Fruit fly (Drosophila melanogaster): ENCODE results near the gene CG34376.

CG34376 gene

DNA sequence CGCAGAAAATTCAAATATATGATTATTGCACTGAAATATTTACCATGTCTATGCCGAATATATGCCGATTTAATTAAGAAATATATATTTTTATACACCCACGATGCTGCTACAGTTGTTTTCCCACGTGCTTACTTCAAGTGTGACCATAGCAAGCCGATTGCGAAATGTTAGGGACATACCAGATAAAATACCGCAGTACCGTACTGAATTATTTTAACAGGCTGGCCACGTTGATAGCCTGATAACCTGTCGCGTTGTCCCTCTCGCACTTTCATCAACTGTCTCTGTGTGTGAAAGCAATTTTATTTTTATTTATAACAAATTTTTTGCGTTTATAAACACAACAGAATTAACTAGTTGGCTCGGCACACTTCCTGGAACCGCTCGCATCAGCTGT lies 27.0 kb upstream of the CG34376 start, which contains the start of the genes Nop56 and mats:
Gene Nop56, minus strand, starts transcription at position 158 of the 400 bp plus-strand sequence.
Gene mats, plus strand, starts transcription at position 251 of the 400 bp plus-strand sequence.
- peak; percentile 67 for TF ChIP-seq bab1 (GFP tag; optimal IDR thresholded peaks at IDR 0.05)
- TF ChIP-seq cic (GFP tag; optimal IDR thresholded peaks at IDR 0.05) = peak; percentile 27
- peak; percentile 6 for TF ChIP-seq CG11617 (GFP tag; optimal IDR thresholded peaks at IDR 0.05)
- peak; percentile 100 for TF ChIP-seq Mnt (GFP tag; optimal IDR thresholded peaks at IDR 0.05)
- TF ChIP-seq toe (GFP tag; optimal IDR thresholded peaks at IDR 0.05) = no peak
- peak; percentile 45 for TF ChIP-seq CG7101 (tag; optimal IDR thresholded peaks at IDR 0.05)
- peak; percentile 88 for TF ChIP-seq kay (GFP tag; ENCODE audit: borderline replicate concordance)
- peak; percentile 19 for TF ChIP-seq CG14711 (tag; optimal IDR thresholded peaks at IDR 0.05)
- TF ChIP-seq cnc (optimal IDR thresholded peaks at IDR 0.05) = no peak
- TF ChIP-seq tj (GFP tag; optimal IDR thresholded peaks at IDR 0.05) = no peak
- TF ChIP-seq CG1620 (GFP tag; optimal IDR thresholded peaks at IDR 0.05) = no peak
- TF ChIP-seq pad (GFP tag; optimal IDR thresholded peaks at IDR 0.05) = peak; percentile 27
- TF ChIP-seq Crg-1 (GFP tag; optimal IDR thresholded peaks at IDR 0.05) = no peak

- TF ChIP-seq pad (GFP tag; optimal IDR thresholded peaks at IDR 0.05) (peak; percentile 2), CG7045 (GFP tag; optimal IDR thresholded peaks at IDR 0.05) (peak; percentile 6), CG14711 (tag; optimal IDR thresholded peaks at IDR 0.05) (peak; percentile 56), Crg-1 (GFP tag; optimal IDR thresholded peaks at IDR 0.05) (no peak), CG1620 (GFP tag; optimal IDR thresholded peaks at IDR 0.05) (no peak), toe (GFP tag; optimal IDR thresholded peaks at IDR 0.05) (no peak), bab1 (GFP tag; optimal IDR thresholded peaks at IDR 0.05) (peak; percentile 90), CG7101 (tag; optimal IDR thresholded peaks at IDR 0.05) (peak; percentile 69), CG33017 (tag; optimal IDR thresholded peaks at IDR 0.05) (peak; percentile 54), Hr96 (GFP tag; optimal IDR thresholded peaks at IDR 0.05) (peak; percentile 23)
Measured at dm6 chr3R:22421618-22422017, 26.3 kb upstream of the CG34376 start.

DNA sequence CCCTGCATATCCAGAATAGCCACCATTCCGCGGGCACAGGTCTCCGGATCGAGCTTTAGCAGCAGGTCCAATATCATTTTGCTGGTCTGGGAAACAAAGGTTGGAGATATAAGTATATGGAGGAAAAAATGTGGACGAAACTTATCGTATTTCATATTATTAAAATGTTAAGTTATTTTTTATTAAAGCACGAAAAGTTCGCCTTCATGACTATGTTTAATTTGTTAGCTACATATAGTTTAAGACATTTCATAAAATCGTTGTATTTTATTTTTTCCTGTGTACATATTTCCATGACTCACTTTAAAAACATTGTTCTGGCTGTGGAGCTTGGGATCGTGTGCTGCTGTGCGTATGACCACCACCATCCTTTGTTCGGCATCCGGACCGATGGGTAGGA lies 23.9 kb upstream of the CG34376 start:
- TF ChIP-seq Mnt (GFP tag; optimal IDR thresholded peaks at IDR 0.05) = no peak
- no peak for TF ChIP-seq Hr96 (GFP tag; optimal IDR thresholded peaks at IDR 0.05)
- TF ChIP-seq toe (GFP tag; optimal IDR thresholded peaks at IDR 0.05) = no peak
- TF ChIP-seq bab1 (GFP tag; optimal IDR thresholded peaks at IDR 0.05) = no peak
- no peak for TF ChIP-seq tj (GFP tag; optimal IDR thresholded peaks at IDR 0.05)
- TF ChIP-seq CG11617 (GFP tag; optimal IDR thresholded peaks at IDR 0.05) = no peak
- no peak for TF ChIP-seq CG12768 (GFP tag; optimal IDR thresholded peaks at IDR 0.05)
- TF ChIP-seq CG5204 (GFP tag; optimal IDR thresholded peaks at IDR 0.05) = no peak
- no peak for TF ChIP-seq CG33017 (tag; optimal IDR thresholded peaks at IDR 0.05)
- no peak for TF ChIP-seq Clk (GFP tag; optimal IDR thresholded peaks at IDR 0.05)
- no peak for TF ChIP-seq pad (GFP tag; optimal IDR thresholded peaks at IDR 0.05)
- TF ChIP-seq ovo (GFP tag; optimal IDR thresholded peaks at IDR 0.05) = no peak
- TF ChIP-seq kay (GFP tag; ENCODE audit: borderline replicate concordance) = no peak
- TF ChIP-seq CG14711 (tag; optimal IDR thresholded peaks at IDR 0.05) = no peak
- no peak for TF ChIP-seq cic (GFP tag; optimal IDR thresholded peaks at IDR 0.05)

DNA sequence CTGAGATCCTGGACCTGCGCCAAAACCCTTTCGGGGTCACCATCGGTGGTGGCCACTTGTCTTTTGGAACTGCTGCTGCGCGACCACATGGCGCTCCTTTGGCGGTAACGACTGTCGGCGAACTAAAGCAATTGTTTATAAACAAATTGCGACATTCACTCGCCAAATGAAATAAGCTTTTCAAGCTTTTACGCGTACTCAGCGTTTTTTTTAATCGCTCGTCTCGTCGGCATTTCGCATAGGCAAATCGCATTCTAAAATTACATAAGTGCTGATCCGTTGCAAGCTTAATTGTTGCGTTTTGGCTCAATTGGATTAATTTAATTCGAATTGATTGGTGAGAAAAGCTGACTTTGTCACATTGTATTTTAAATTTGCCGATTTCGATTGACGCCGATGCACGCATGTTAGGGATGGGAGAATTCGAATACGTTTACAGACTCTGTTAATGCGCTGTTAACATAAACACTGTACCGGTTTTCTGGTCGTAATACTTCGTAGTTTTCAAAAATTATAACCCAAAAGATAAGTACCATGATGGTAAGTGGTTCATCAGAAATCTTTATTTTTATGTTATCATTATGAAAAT lies 23.2 kb upstream of the CG34376 start, which contains the start of gene pinta:
Gene pinta, minus strand, starts transcription at position 328 of the 589 bp plus-strand sequence.
- TF ChIP-seq ovo (GFP tag; optimal IDR thresholded peaks at IDR 0.05) = no peak
- TF ChIP-seq cic (GFP tag; optimal IDR thresholded peaks at IDR 0.05) = peak; percentile 67
- peak; percentile 97 for TF ChIP-seq tj (GFP tag; optimal IDR thresholded peaks at IDR 0.05)
- no peak for TF ChIP-seq CG7101 (tag; optimal IDR thresholded peaks at IDR 0.05)
- peak; percentile 60 for TF ChIP-seq Mnt (GFP tag; optimal IDR thresholded peaks at IDR 0.05)
- TF ChIP-seq pad (GFP tag; optimal IDR thresholded peaks at IDR 0.05) = no peak
- TF ChIP-seq bab1 (GFP tag; optimal IDR thresholded peaks at IDR 0.05) = peak; percentile 8
- TF ChIP-seq CG1620 (GFP tag; optimal IDR thresholded peaks at IDR 0.05) = no peak

DNA sequence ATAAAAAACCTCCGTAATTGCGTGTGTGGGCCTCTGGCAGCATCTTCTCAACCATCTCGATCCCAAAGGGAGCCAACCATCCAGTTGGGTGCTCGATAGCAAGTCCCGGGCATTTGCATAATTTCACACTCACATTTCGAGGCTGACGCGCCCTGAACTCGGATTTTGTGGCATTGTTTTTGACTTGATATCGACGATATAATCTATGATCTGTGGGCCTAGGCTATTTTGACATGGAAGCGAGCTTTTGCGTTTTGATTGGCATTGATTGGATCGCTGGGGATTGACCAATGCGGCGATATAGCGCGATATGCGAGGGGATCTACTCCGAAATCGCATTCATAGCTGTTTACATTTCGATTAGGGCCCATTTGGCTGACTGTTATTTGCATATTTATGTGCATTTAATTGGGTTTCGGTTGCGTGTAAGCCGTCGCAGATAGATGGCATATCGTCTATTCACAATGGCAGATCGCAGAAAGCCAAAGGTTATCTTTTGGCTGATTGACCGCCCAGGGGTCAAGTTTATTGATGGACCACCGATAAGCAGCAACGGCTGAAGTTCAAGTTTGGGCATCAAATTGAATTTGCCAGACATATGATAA lies 15.6 kb upstream of the CG34376 start:
- TF ChIP-seq toe (GFP tag; optimal IDR thresholded peaks at IDR 0.05) = no peak
- TF ChIP-seq Hr96 (GFP tag; optimal IDR thresholded peaks at IDR 0.05) = no peak
- TF ChIP-seq kay (GFP tag; ENCODE audit: borderline replicate concordance) = no peak
- no peak for TF ChIP-seq CG5204 (GFP tag; optimal IDR thresholded peaks at IDR 0.05)
- TF ChIP-seq CG12768 (GFP tag; optimal IDR thresholded peaks at IDR 0.05) = no peak
- no peak for TF ChIP-seq tj (GFP tag; optimal IDR thresholded peaks at IDR 0.05)
- no peak for TF ChIP-seq pad (GFP tag; optimal IDR thresholded peaks at IDR 0.05)
- TF ChIP-seq Mnt (GFP tag; optimal IDR thresholded peaks at IDR 0.05) = no peak
- no peak for TF ChIP-seq CG7101 (tag; optimal IDR thresholded peaks at IDR 0.05)
- TF ChIP-seq Clk (GFP tag; optimal IDR thresholded peaks at IDR 0.05) = no peak

DNA sequence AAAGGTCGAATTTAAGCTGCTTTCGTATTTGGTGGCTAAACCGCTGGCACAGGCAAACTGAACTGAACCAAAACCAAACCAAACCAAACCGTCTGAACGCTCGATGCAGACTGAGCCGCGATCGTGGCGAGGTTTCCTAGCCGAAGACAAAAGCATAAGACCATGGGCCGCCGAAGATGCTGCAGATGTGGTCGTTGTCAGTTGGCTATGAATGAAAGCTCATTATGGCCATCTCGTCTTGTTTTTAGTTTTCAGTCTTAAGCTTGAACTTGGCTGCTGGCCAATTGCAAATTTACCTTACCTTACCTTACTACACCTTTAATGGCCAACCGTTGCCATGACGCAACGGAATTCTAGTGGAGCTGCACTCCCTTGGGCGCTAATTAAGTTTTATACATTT lies 11.8 kb upstream of the CG34376 start, which contains the start of gene CG13847:
Gene CG13847, minus strand, starts transcription at position 101 of the 400 bp plus-strand sequence.
- TF ChIP-seq cnc (optimal IDR thresholded peaks at IDR 0.05) (no peak), CG5204 (GFP tag; optimal IDR thresholded peaks at IDR 0.05) (no peak), CG7101 (tag; optimal IDR thresholded peaks at IDR 0.05) (no peak), ovo (GFP tag; optimal IDR thresholded peaks at IDR 0.05) (no peak), kay (GFP tag; ENCODE audit: borderline replicate concordance) (no peak)
